Worm (Caenorhabditis elegans) whole organism, L3 larva: Measurements from ENCODE around the gene zipt-17.

Experiments used
- ceh-16 ChIP-seq: sonication (generic microtip); optimal IDR thresholded peaks from 2 replicates; lab custom pipeline; 2017; ENCODE audit warnings: missing biosample characterization, missing genetic modification characterization
- lsy-12 ChIP-seq: sonication (generic microtip); optimal IDR thresholded peaks from 2 replicates; lab custom pipeline; 2016; ENCODE audit warnings: mild to moderate bottlenecking, missing genetic modification characterization, missing compliant biosample characterization
- nhr-11 ChIP-seq: fragments of 150-350 bp; optimal IDR thresholded peaks from 2 replicates; lab custom pipeline; 2014; ENCODE audit warnings: missing biosample characterization, missing genetic modification characterization
- unc-39 ChIP-seq: sonication (generic microtip); optimal IDR thresholded peaks from 4 replicates; lab custom pipeline; 2017; ENCODE audit warnings: missing biosample characterization, missing genetic modification characterization
- unc-62 ChIP-seq: fragments of 150-350 bp; sonication (generic microtip); optimal IDR thresholded peaks from 4 replicates; lab custom pipeline; 2014; ENCODE audit warnings: missing biosample characterization, missing genetic modification reagents, missing genetic modification characterization

DNA sequence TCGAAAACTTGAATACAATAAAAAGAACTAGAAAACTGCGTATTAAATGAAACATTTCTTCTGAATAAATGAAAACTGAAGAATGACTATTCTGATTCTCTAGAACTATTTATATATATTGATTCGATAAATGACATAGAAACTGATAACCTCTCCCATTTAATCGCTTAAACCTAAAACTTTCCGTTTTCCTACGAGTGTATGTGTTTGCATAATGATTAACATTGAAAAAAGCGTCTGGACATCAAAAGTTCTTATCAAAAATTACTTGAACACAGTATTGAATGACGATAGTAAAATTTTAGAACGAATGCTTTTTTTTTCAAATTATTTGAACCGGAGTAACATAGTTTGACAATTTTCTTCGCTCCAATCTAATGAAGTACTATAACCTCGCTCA, 25.0 kb downstream of the zipt-17 start, which contains the start of gene C49C3.9:
- TF ChIP-seq lsy-12 (no peak), unc-39 (tag; lab: Kevin White, UChicago) (no peak), unc-62 (GFP tag; lab: Kevin White, UChicago) (no peak), ceh-16 (tag; lab: Kevin White, UChicago) (no peak), nhr-11 (tag; lab: Kevin White, UChicago) (no peak)
